Fruit fly (Drosophila melanogaster): ENCODE data around the gene CG14864.

dm6 chr3R:15289828-15290641 lies 21.7 kb upstream of the CG14864 start:
- no peak for TF ChIP-seq CG8478 (optimal IDR thresholded peaks at IDR 0.05)
- TF ChIP-seq CTCF (optimal IDR thresholded peaks at IDR 0.05) = no peak
